Worm (Caenorhabditis elegans): Measurements from ENCODE around the gene sre-21.

Gene sre-21

ce11 chrV:17722553-17722952 lies 50.5 kb downstream of the sre-21 start:
- TF ChIP-seq nhr-179 (tag; optimal IDR thresholded peaks at IDR 0.05) (no peak), rpc-1 (optimal IDR thresholded peaks at IDR 0.05) (peak; percentile 13), rpc-1 (tag; optimal IDR thresholded peaks at IDR 0.05) (peak; percentile 67), B0261.1 (tag; optimal IDR thresholded peaks at IDR 0.05) (peak; percentile 46), tbp1 (GFP tag; optimal IDR thresholded peaks at IDR 0.05) (peak; percentile 72), madf-10 (tag; optimal IDR thresholded peaks at IDR 0.05) (no peak), dpff-1 (tag; optimal IDR thresholded peaks at IDR 0.05) (no peak), ztf-22 (GFP tag; optimal IDR thresholded peaks at IDR 0.05) (no peak), xnd-1 (tag; optimal IDR thresholded peaks at IDR 0.05) (no peak), sdz-38 (tag; optimal IDR thresholded peaks at IDR 0.05) (no peak), lin-26 (GFP tag; IDR thresholded peaks at IDR 0.05) (peak; percentile 57; the same call in 1 of the 2 replicates), zim-3 (tag; optimal IDR thresholded peaks at IDR 0.05) (no peak), attf-6 (GFP tag; IDR thresholded peaks at IDR 0.05) (0 out of 2 replicates have a peak, but pooled peaks have one; percentile 38), mcd-1 (GFP tag; IDR thresholded peaks at IDR 0.05) (no peak)

DNA sequence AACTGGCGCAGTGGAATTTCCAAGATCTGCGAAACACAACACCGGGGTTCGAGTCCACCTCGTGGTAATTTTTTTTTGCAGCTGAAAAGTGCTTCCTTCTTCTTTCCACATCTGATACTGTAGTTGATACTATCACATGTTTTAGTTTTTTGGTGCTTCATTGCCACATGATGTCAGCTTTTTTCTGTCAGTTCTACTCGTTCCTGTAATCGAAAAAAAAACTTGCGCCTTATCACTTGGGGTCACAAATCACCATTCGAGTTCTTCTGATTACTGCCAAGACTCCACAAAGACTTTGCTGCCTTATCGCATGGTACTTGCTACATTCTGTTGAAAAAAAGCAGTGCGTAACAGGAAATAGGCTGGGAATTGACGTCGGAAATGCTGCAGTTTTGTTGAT lies 51.3 kb downstream of the sre-21 start:
- TF ChIP-seq B0336.3 (GFP tag; IDR thresholded peaks at IDR 0.05) (peak; percentile 52; the same call in 1 of the 2 replicates), atf-7 (tag; optimal IDR thresholded peaks at IDR 0.05) (peak; percentile 83), attf-5 (GFP tag; optimal IDR thresholded peaks at IDR 0.05) (peak; percentile 12), ztf-22 (GFP tag; optimal IDR thresholded peaks at IDR 0.05) (peak; percentile 83), nfyb-1 (GFP tag; IDR thresholded peaks at IDR 0.05) (0 out of 2 replicates have a peak, but pooled peaks have one; percentile 53), Y79H2A.3 (GFP tag; conservative IDR thresholded peaks at IDR 0.05) (no peak), Y95B8A.8 (GFP tag; IDR thresholded peaks at IDR 0.05) (peak; percentile 72; the same call in 1 of the 2 replicates), dox-1 (GFP tag; IDR thresholded peaks at IDR 0.05) (peak; percentile 56; the same call in 1 of the 2 replicates), tbx-9 (tag; optimal IDR thresholded peaks at IDR 0.05; ENCODE audit: borderline replicate concordance) (no peak), aptf-2 (GFP tag; conservative IDR thresholded peaks at IDR 0.05) (no peak), ceh-40 (GFP tag; IDR thresholded peaks at IDR 0.05) (no peak), egrh-3 (GFP tag; IDR thresholded peaks at IDR 0.05) (no peak), let-607 (tag; optimal IDR thresholded peaks at IDR 0.05) (peak in 1 of 2 experiments; percentile 31), ets-4 (GFP tag; optimal IDR thresholded peaks at IDR 0.05) (peak; percentile 49), nhr-90 (tag; optimal IDR thresholded peaks at IDR 0.05) (peak; percentile 6), ztf-26 (tag; optimal IDR thresholded peaks at IDR 0.05) (peak; percentile 15), snpc-4 (GFP tag; optimal IDR thresholded peaks at IDR 0.05) (no peak), snpc-4 (tag; optimal IDR thresholded peaks at IDR 0.05) (peak in 2 of 4 experiments; percentile 25 to 72), unc-130 (GFP tag; optimal IDR thresholded peaks at IDR 0.05) (no peak), nhr-80 (tag; optimal IDR thresholded peaks at IDR 0.05) (peak; percentile 99), pha-4 (tag; optimal IDR thresholded peaks at IDR 0.05) (peak; percentile 30), madf-10 (tag; optimal IDR thresholded peaks at IDR 0.05) (peak; percentile 20), ekl-4 (GFP tag; IDR thresholded peaks at IDR 0.05) (no peak), tbp1 (GFP tag; optimal IDR thresholded peaks at IDR 0.05) (peak; percentile 40), cebp-1 (GFP tag; IDR thresholded peaks at IDR 0.05) (peak; percentile 22; the same call in 1 of the 2 replicates), cebp-1 (tag; optimal IDR thresholded peaks at IDR 0.05) (peak; percentile 70), unc-62 (GFP tag; optimal IDR thresholded peaks at IDR 0.05) (peak; percentile 67), K11D2.4 (GFP tag; IDR thresholded peaks at IDR 0.05) (peak; percentile 49; the same call in 1 of the 2 replicates), F57A8.1 (GFP tag; optimal IDR thresholded peaks at IDR 0.05) (no peak)

Measured in whole organism, young adult.